Fruit fly (Drosophila melanogaster): ENCODE data around the gene TotC.

The TotC gene

DNA sequence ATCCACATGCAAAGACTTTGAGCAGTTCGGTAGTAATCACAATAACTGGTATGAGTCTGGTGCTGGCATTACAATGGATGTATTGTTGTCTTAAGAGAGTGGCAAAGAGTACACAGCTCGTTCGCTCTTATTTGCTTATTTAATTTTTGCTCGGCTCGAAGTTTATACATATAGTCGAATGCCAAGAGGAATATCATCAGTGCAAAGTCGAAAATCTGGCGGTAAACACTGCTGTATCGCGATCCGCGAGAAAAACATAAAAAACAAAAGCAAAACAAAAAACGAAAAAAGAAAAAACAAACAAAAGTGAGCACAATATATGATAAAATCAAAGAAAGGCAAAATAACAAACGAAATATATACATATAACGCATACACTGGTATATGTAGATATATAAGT is 41.3 kb downstream of the TotC start, which contains the start of gene hdly:
TSS of gene hdly (plus strand) at position 194 of the 400 bp plus-strand sequence.
- TF ChIP-seq CG8301 (tag; optimal IDR thresholded peaks at IDR 0.05) = peak; percentile 97
- peak; percentile 98 for TF ChIP-seq Snoo (tag; optimal IDR thresholded peaks at IDR 0.05)
- peak; percentile 97 for TF ChIP-seq CG15710 (tag; optimal IDR thresholded peaks at IDR 0.05)
- TF ChIP-seq CG4496 (GFP tag; IDR thresholded peaks at IDR 0.05) = peak; percentile 99
- TF ChIP-seq CG13204 (GFP tag; optimal IDR thresholded peaks at IDR 0.05) = peak; percentile 99
- peak; percentile 84 for TF ChIP-seq D1 (tag; optimal IDR thresholded peaks at IDR 0.05)
- peak; percentile 98 for TF ChIP-seq fd96Ca (GFP tag; IDR thresholded peaks at IDR 0.05)
- peak; percentile 99 for TF ChIP-seq Ets98B (GFP tag; IDR thresholded peaks at IDR 0.05)
- peak; percentile 99 for TF ChIP-seq CG32121 (GFP tag; IDR thresholded peaks at IDR 0.05)
- TF ChIP-seq CG8159 (tag; optimal IDR thresholded peaks at IDR 0.05) = peak; percentile 93
- peak; percentile 99 for TF ChIP-seq rn (GFP tag; IDR thresholded peaks at IDR 0.05)
- TF ChIP-seq CG14655 (GFP tag; optimal IDR thresholded peaks at IDR 0.05) = peak; percentile 98
- peak; percentile 100 for TF ChIP-seq gl (tag; optimal IDR thresholded peaks at IDR 0.05)
- peak; percentile 90 for TF ChIP-seq CG9948 (tag; optimal IDR thresholded peaks at IDR 0.05)
- TF ChIP-seq CG10348 (GFP tag; IDR thresholded peaks at IDR 0.05) = no peak
- TF ChIP-seq Pif1A (GFP tag; optimal IDR thresholded peaks at IDR 0.05) = peak; percentile 99
- peak; percentile 100 for TF ChIP-seq CG12605 (GFP tag; IDR thresholded peaks at IDR 0.05)
- peak; percentile 80 for TF ChIP-seq EcR (GFP tag; optimal IDR thresholded peaks at IDR 0.05)
- TF ChIP-seq CG17806 (tag; optimal IDR thresholded peaks at IDR 0.05) = peak; percentile 94
- peak; percentile 99 for TF ChIP-seq Pif1B (GFP tag; optimal IDR thresholded peaks at IDR 0.05)
- peak; percentile 99 for TF ChIP-seq CG34367 (tag; optimal IDR thresholded peaks at IDR 0.05)

- TF ChIP-seq CG32121 (GFP tag; IDR thresholded peaks at IDR 0.05) (no peak), CG8301 (tag; optimal IDR thresholded peaks at IDR 0.05) (no peak), fd96Ca (GFP tag; IDR thresholded peaks at IDR 0.05) (no peak), CG10348 (GFP tag; IDR thresholded peaks at IDR 0.05) (no peak), Pif1B (GFP tag; optimal IDR thresholded peaks at IDR 0.05) (no peak), CG4496 (GFP tag; IDR thresholded peaks at IDR 0.05) (no peak), CG17806 (tag; optimal IDR thresholded peaks at IDR 0.05) (no peak), gl (tag; optimal IDR thresholded peaks at IDR 0.05) (no peak), Ets98B (GFP tag; IDR thresholded peaks at IDR 0.05) (no peak), CG14655 (GFP tag; optimal IDR thresholded peaks at IDR 0.05) (no peak), CG13204 (GFP tag; optimal IDR thresholded peaks at IDR 0.05) (no peak), D1 (tag; optimal IDR thresholded peaks at IDR 0.05) (no peak), rn (GFP tag; IDR thresholded peaks at IDR 0.05) (no peak), Snoo (tag; optimal IDR thresholded peaks at IDR 0.05) (no peak)
Observed at dm6 chr3R:20915828-20916227, 43.0 kb downstream of the TotC start.
